Worm (Caenorhabditis elegans) whole organism, midembryonic: ENCODE data around the gene F58H1.5.

Experiments
- cog-1 ChIP-seq: sonication (generic microtip); optimal IDR thresholded peaks from 2 replicates; lab custom pipeline; 2016; ENCODE audit warnings: missing genetic modification characterization, missing compliant biosample characterization
- flt-1 ChIP-seq: fragments of 200-800 bp; sonication (Bioruptor generic); IDR thresholded peaks from 2 replicates; pipeline ENCODE4 v1.3.6; 2022; ENCODE audit warnings: missing genetic modification characterization, missing compliant biosample characterization
- ref-1 ChIP-seq: fragments of 200-800 bp; sonication (Bioruptor generic); conservative IDR thresholded peaks from 2 replicates; pipeline ENCODE4 v1.3.6; 2022; ENCODE audit warnings: missing genetic modification reagents, missing genetic modification characterization, missing compliant biosample characterization
- ztf-29 ChIP-seq: fragments of 200-800 bp; sonication (Bioruptor generic); IDR thresholded peaks from 2 replicates; pipeline ENCODE4 v1.3.6; 2022; ENCODE audit warnings: missing genetic modification reagents, missing genetic modification characterization, missing compliant biosample characterization

ce11 chrV:12004501-12004940 is 46.3 kb downstream of the F58H1.5 start:
- no peak for TF ChIP-seq cog-1 (tag; lab: Kevin White, UChicago)
- no peak for TF ChIP-seq flt-1 (GFP tag; lab: Robert Waterston, UW)
- no peak for TF ChIP-seq ref-1 (GFP tag; lab: Robert Waterston, UW)
- TF ChIP-seq ztf-29 (GFP tag; lab: Robert Waterston, UW) = no peak
